Fruit fly (Drosophila melanogaster): Measurements from ENCODE around the gene CG4829.

CG4829 gene

DNA sequence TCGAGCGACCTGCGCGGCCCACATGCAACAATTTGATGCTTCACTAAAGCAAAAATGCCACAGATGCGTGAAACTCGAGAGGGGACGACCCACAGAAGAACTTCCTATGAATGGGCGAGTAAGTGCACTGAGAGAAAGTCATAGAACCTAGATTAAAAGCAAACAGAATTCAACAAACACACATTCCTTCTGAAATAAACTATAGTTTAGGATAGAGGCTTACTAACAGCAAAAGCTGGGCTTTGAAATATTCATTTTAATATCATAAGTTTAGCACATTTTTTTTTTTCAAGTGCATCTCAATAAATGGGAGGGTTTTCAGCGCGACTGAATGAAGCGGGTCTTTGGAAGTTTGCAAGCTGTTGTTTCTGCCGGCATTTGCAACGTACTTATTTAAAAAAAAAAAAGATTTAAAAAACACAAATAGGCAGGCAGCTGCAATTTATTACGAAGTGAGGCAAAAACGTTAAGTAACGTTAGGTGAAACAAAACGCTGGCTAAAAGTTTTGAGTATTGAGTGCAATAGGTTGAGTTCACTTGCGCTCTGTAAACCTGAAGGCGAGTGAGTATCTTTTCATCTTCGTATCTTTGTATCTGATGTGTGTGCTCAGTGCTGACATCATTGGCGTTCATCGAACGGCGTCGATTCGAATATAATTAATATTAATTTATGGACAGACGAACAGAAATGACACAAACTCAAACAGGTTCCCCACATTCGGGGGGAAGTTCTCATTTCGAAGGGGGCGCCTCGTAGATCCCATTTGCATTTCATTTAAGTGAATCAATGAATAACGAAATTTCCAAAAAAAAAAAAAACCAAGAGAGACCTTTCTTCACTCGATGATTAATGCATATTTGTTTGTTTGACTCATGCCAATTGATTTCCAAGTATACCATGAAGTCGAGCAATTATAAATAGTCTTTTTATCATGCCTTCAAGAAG is 38.3 kb upstream of the CG4829 start (continued):
- TF ChIP-seq Eip74EF (GFP tag; optimal IDR thresholded peaks at IDR 0.05) (peak in 1 of 2 experiments; percentile 40), sim (GFP tag; IDR thresholded peaks at IDR 0.05) (peak; percentile 48; the same call in 1 of the 2 replicates), Hmx (GFP tag; optimal IDR thresholded peaks at IDR 0.05) (no peak), CG14050 (GFP tag; IDR thresholded peaks at IDR 0.05) (no peak), tup (GFP tag; optimal IDR thresholded peaks at IDR 0.05) (peak; percentile 23), zfh1 (GFP tag; IDR thresholded peaks at IDR 0.05) (peak; percentile 89), GATAe (GFP tag; conservative IDR thresholded peaks at IDR 0.05) (no peak), TFAM (GFP tag; optimal IDR thresholded peaks at IDR 0.05) (no peak), CG10366 (GFP tag; IDR thresholded peaks at IDR 0.05) (peak; percentile 68), lbe (GFP tag; optimal IDR thresholded peaks at IDR 0.05) (no peak), kah (GFP tag; optimal IDR thresholded peaks at IDR 0.05) (no peak), Bteb2 (GFP tag; optimal IDR thresholded peaks at IDR 0.05) (no peak), CG13624 (GFP tag; optimal IDR thresholded peaks at IDR 0.05) (peak; percentile 52), wdn (GFP tag; IDR thresholded peaks at IDR 0.05) (no peak), Scr (GFP tag; IDR thresholded peaks at IDR 0.05; ENCODE audit: partially characterized antibody) (no peak), amos (GFP tag; IDR thresholded peaks at IDR 0.05; ENCODE audit: partially characterized antibody) (no peak), lov (optimal IDR thresholded peaks at IDR 0.05) (no peak), lov (GFP tag; IDR thresholded peaks at IDR 0.05) (peak; percentile 81), fd64A (GFP tag; optimal IDR thresholded peaks at IDR 0.05) (no peak), lab (GFP tag; optimal IDR thresholded peaks at IDR 0.05) (peak; percentile 46), trem (tag; optimal IDR thresholded peaks at IDR 0.05) (peak; percentile 9), CG6854 (GFP tag; optimal IDR thresholded peaks at IDR 0.05) (no peak), CG5245 (GFP tag; optimal IDR thresholded peaks at IDR 0.05) (peak; percentile 58), Sry-δ (GFP tag; optimal IDR thresholded peaks at IDR 0.05) (peak; percentile 22), MTF-1 (GFP tag; optimal IDR thresholded peaks at IDR 0.05; ENCODE audit: borderline replicate concordance) (peak; percentile 43), CG3065 (GFP tag; optimal IDR thresholded peaks at IDR 0.05) (no peak), maf-S (GFP tag; optimal IDR thresholded peaks at IDR 0.05) (no peak), Bgb (GFP tag; IDR thresholded peaks at IDR 0.05; ENCODE audit: partially characterized antibody) (no peak), gem (tag; optimal IDR thresholded peaks at IDR 0.05) (peak; percentile 59), Hr3 (GFP tag; optimal IDR thresholded peaks at IDR 0.05) (peak; percentile 50), CG11723 (GFP tag; optimal IDR thresholded peaks at IDR 0.05) (no peak), z (GFP tag; IDR thresholded peaks at IDR 0.05) (peak; percentile 7; the same call in 1 of the 3 replicates), CG5953 (GFP tag; IDR thresholded peaks at IDR 0.05) (no peak), ftz-f1 (GFP tag; optimal IDR thresholded peaks at IDR 0.05) (no peak), CG8089 (GFP tag; optimal IDR thresholded peaks at IDR 0.05) (peak; percentile 28), HmgZ (tag; optimal IDR thresholded peaks at IDR 0.05) (no peak), CG31365 (tag; optimal IDR thresholded peaks at IDR 0.05) (no peak), chn (GFP tag; optimal IDR thresholded peaks at IDR 0.05) (peak; percentile 30), CG15601 (tag; optimal IDR thresholded peaks at IDR 0.05) (peak; percentile 33), ERR (GFP tag; optimal IDR thresholded peaks at IDR 0.05) (peak; percentile 15), ac (GFP tag; optimal IDR thresholded peaks at IDR 0.05) (peak; percentile 5), zen (tag; optimal IDR thresholded peaks at IDR 0.05) (peak; percentile 47), Doc3 (GFP tag; IDR thresholded peaks at IDR 0.05; ENCODE audit: partially characterized antibody) (no peak), CG10979 (tag; optimal IDR thresholded peaks at IDR 0.05) (peak; percentile 80), croc (GFP tag; conservative IDR thresholded peaks at IDR 0.05) (peak; percentile 66), unc-4 (GFP tag; IDR thresholded peaks at IDR 0.05; ENCODE audit: partially characterized antibody) (no peak), Myb (GFP tag; optimal IDR thresholded peaks at IDR 0.05) (no peak), CG15011 (GFP tag; optimal IDR thresholded peaks at IDR 0.05) (no peak)

Measured in whole organism, embryonic.